1 fruit fly cellular context compared by ENCODE assay signal in genomic region chr3R:22668622-22669021, dm6.
TF ChIP-seq lines count a peak whose summit lies in the region.

No protein-coding gene starts in this region.

TF ChIP-seq in whole organism, embryonic, 481 proteins besides CTCF, POLR2A, EP300 and RAD21 (continued from another document and continues in another):
- TF ChIP-seq kni (GFP tag; optimal IDR thresholded peaks at IDR 0.05; lab: Kevin White, UChicago) (no peak), zfh1 (GFP tag; IDR thresholded peaks at IDR 0.05; lab: Robert Waterston, UW) (no peak), phol (tag; optimal IDR thresholded peaks at IDR 0.05; lab: Kevin White, UChicago) (peak; percentile 6), Hr3 (GFP tag; optimal IDR thresholded peaks at IDR 0.05; lab: Kevin White, UChicago) (peak; percentile 31), CG13624 (GFP tag; optimal IDR thresholded peaks at IDR 0.05; lab: Kevin White, UChicago) (no peak), Mes4 (GFP tag; optimal IDR thresholded peaks at IDR 0.05; lab: Kevin White, UChicago) (no peak), Lim3 (GFP tag; IDR thresholded peaks at IDR 0.05; lab: Robert Waterston, UW) (no peak), dm (GFP tag; optimal IDR thresholded peaks at IDR 0.05; lab: Kevin White, UChicago) (no peak), CG3065 (GFP tag; optimal IDR thresholded peaks at IDR 0.05; lab: Kevin White, UChicago) (no peak), Fer3 (tag; optimal IDR thresholded peaks at IDR 0.05; lab: Kevin White, UChicago) (peak; percentile 8), amos (GFP tag; IDR thresholded peaks at IDR 0.05; lab: Robert Waterston, UW; ENCODE audit: partially characterized antibody) (no peak), Xbp1 (GFP tag; optimal IDR thresholded peaks at IDR 0.05; lab: Kevin White, UChicago) (peak; percentile 37), Meics (GFP tag; optimal IDR thresholded peaks at IDR 0.05; lab: Kevin White, UChicago) (no peak), Taf1 (GFP tag; IDR thresholded peaks at IDR 0.05; lab: Robert Waterston, UW) (no peak), CG12391 (tag; optimal IDR thresholded peaks at IDR 0.05; lab: Kevin White, UChicago) (peak; percentile 32), CG16815 (GFP tag; optimal IDR thresholded peaks at IDR 0.05; lab: Kevin White, UChicago) (no peak), CG11085 (GFP tag; IDR thresholded peaks at IDR 0.05; lab: Robert Waterston, UW) (no peak), grn (GFP tag; optimal IDR thresholded peaks at IDR 0.05; lab: Kevin White, UChicago) (no peak), CG17385 (GFP tag; optimal IDR thresholded peaks at IDR 0.05; lab: Kevin White, UChicago) (peak; percentile 20), cas (GFP tag; IDR thresholded peaks at IDR 0.05; lab: Robert Waterston, UW) (no peak), Ets97D (GFP tag; optimal IDR thresholded peaks at IDR 0.05; lab: Kevin White, UChicago) (no peak), CG15073 (GFP tag; optimal IDR thresholded peaks at IDR 0.05; lab: Kevin White, UChicago) (no peak), Doc3 (GFP tag; IDR thresholded peaks at IDR 0.05; lab: Robert Waterston, UW; ENCODE audit: partially characterized antibody) (no peak), Atf-2 (GFP tag; optimal IDR thresholded peaks at IDR 0.05; lab: Kevin White, UChicago) (no peak), CG11560 (tag; IDR thresholded peaks at IDR 0.05; lab: Robert Waterston, UW) (no peak), pan (optimal IDR thresholded peaks at IDR 0.05; lab: Kevin White, UChicago) (no peak), pan (GFP tag; optimal IDR thresholded peaks at IDR 0.05 in 1 of 2, IDR thresholded peaks at IDR 0.05 in 1 of 2) (peak in 1 of 2 experiments; percentile 35), dpn (GFP tag; optimal IDR thresholded peaks at IDR 0.05; lab: Kevin White, UChicago) (peak in 1 of 2 experiments; percentile 28), Dp (GFP tag; optimal IDR thresholded peaks at IDR 0.05; lab: Kevin White, UChicago) (no peak), CG6175 (GFP tag; IDR thresholded peaks at IDR 0.05; lab: Robert Waterston, UW) (no peak), CG6689 (GFP tag; IDR thresholded peaks at IDR 0.05; lab: Robert Waterston, UW) (peak; percentile 37), Myb (GFP tag; optimal IDR thresholded peaks at IDR 0.05; lab: Kevin White, UChicago) (no peak), Drgx (GFP tag; IDR thresholded peaks at IDR 0.05; lab: Robert Waterston, UW) (peak; percentile 57), p53 (GFP tag; optimal IDR thresholded peaks at IDR 0.05; lab: Kevin White, UChicago) (no peak), sima (GFP tag; optimal IDR thresholded peaks at IDR 0.05; lab: Kevin White, UChicago) (no peak), CG10209 (GFP tag; optimal IDR thresholded peaks at IDR 0.05; lab: Kevin White, UChicago) (peak; percentile 3), Hmr (GFP tag; optimal IDR thresholded peaks at IDR 0.05; lab: Kevin White, UChicago) (no peak), CG31365 (tag; optimal IDR thresholded peaks at IDR 0.05; lab: Kevin White, UChicago) (no peak), CG9437 (GFP tag; optimal IDR thresholded peaks at IDR 0.05; lab: Kevin White, UChicago) (no peak), CG18599 (GFP tag; optimal IDR thresholded peaks at IDR 0.05; lab: Kevin White, UChicago) (no peak), CG12659 (GFP tag; optimal IDR thresholded peaks at IDR 0.05; lab: Kevin White, UChicago) (peak; percentile 11), HmgD (GFP tag; optimal IDR thresholded peaks at IDR 0.05; lab: Kevin White, UChicago) (no peak), Fer1 (GFP tag; optimal IDR thresholded peaks at IDR 0.05; lab: Kevin White, UChicago) (no peak), slbo (GFP tag; IDR thresholded peaks at IDR 0.05; lab: Robert Waterston, UW) (peak; percentile 82), CG12071 (GFP tag; optimal IDR thresholded peaks at IDR 0.05; lab: Kevin White, UChicago) (no peak), CG1603 (tag; optimal IDR thresholded peaks at IDR 0.05; lab: Kevin White, UChicago) (no peak), gro (GFP tag; optimal IDR thresholded peaks at IDR 0.05; lab: Kevin White, UChicago) (no peak), Dref (GFP tag; IDR thresholded peaks at IDR 0.05; lab: Robert Waterston, UW) (no peak), CG9876 (GFP tag; optimal IDR thresholded peaks at IDR 0.05; lab: Kevin White, UChicago) (no peak), cad (GFP tag; optimal IDR thresholded peaks at IDR 0.05; lab: Kevin White, UChicago) (no peak), maf-S (GFP tag; optimal IDR thresholded peaks at IDR 0.05; lab: Kevin White, UChicago) (no peak), CoRest (tag; optimal IDR thresholded peaks at IDR 0.05; lab: Kevin White, UChicago) (peak; percentile 23), CG12942 (GFP tag; optimal IDR thresholded peaks at IDR 0.05; lab: Kevin White, UChicago) (no peak), dmrt99B (tag; optimal IDR thresholded peaks at IDR 0.05; lab: Kevin White, UChicago) (no peak), Hr51 (GFP tag; optimal IDR thresholded peaks at IDR 0.05; lab: Kevin White, UChicago) (peak in 1 of 2 experiments; percentile 48), C15 (GFP tag; IDR thresholded peaks at IDR 0.05; lab: Robert Waterston, UW) (no peak), CG15479 (GFP tag; optimal IDR thresholded peaks at IDR 0.05; lab: Kevin White, UChicago) (no peak), nmo (GFP tag; optimal IDR thresholded peaks at IDR 0.05; lab: Kevin White, UChicago) (peak; percentile 36), HLH3B (GFP tag; IDR thresholded peaks at IDR 0.05; lab: Robert Waterston, UW) (no peak), nerfin-2 (GFP tag; IDR thresholded peaks at IDR 0.05; lab: Robert Waterston, UW; ENCODE audit: partially characterized antibody) (no peak), gem (tag; optimal IDR thresholded peaks at IDR 0.05; lab: Kevin White, UChicago) (peak; percentile 54), CG10462 (GFP tag; optimal IDR thresholded peaks at IDR 0.05; lab: Kevin White, UChicago) (no peak), HmgZ (tag; optimal IDR thresholded peaks at IDR 0.05; lab: Kevin White, UChicago) (no peak), pnt (GFP tag; optimal IDR thresholded peaks at IDR 0.05; lab: Kevin White, UChicago) (no peak), inv (GFP tag; IDR thresholded peaks at IDR 0.05; lab: Robert Waterston, UW; ENCODE audit: partially characterized antibody) (no peak), D19B (GFP tag; optimal IDR thresholded peaks at IDR 0.05; lab: Kevin White, UChicago) (no peak), CG14860 (GFP tag; IDR thresholded peaks at IDR 0.05; lab: Robert Waterston, UW; ENCODE audit: partially characterized antibody) (no peak), CG30403 (GFP tag; optimal IDR thresholded peaks at IDR 0.05; lab: Kevin White, UChicago) (peak; percentile 48), CG4730 (GFP tag; IDR thresholded peaks at IDR 0.05; lab: Robert Waterston, UW) (no peak), CG3726 (GFP tag; IDR thresholded peaks at IDR 0.05; lab: Robert Waterston, UW) (no peak), Asciz (GFP tag; optimal IDR thresholded peaks at IDR 0.05; lab: Kevin White, UChicago) (no peak), Xrp1 (GFP tag; IDR thresholded peaks at IDR 0.05; lab: Robert Waterston, UW) (peak; percentile 18; the same call in 1 of the 2 replicates), ase (GFP tag; IDR thresholded peaks at IDR 0.05; lab: Robert Waterston, UW) (peak; percentile 6; the same call in 1 of the 3 replicates), Mad (GFP tag; optimal IDR thresholded peaks at IDR 0.05; lab: Kevin White, UChicago) (no peak), dati (GFP tag; IDR thresholded peaks at IDR 0.05; lab: Robert Waterston, UW) (no peak), Mrtf (GFP tag; IDR thresholded peaks at IDR 0.05; lab: Robert Waterston, UW) (no peak), so (GFP tag; IDR thresholded peaks at IDR 0.05; lab: Robert Waterston, UW) (no peak), CG13287 (GFP tag; IDR thresholded peaks at IDR 0.05; lab: Robert Waterston, UW; ENCODE audit: partially characterized antibody) (no peak), gcm2 (GFP tag; optimal IDR thresholded peaks at IDR 0.05; lab: Kevin White, UChicago) (no peak), CG10321 (GFP tag; IDR thresholded peaks at IDR 0.05; lab: Robert Waterston, UW) (0 out of 2 replicates have a peak, but pooled peaks have one; percentile 4), prd (optimal IDR thresholded peaks at IDR 0.05; lab: Kevin White, UChicago) (no peak), prd (GFP tag; IDR thresholded peaks at IDR 0.05; lab: Robert Waterston, UW) (peak; percentile 61; the same call in 2 of the 3 replicates), vvl (GFP tag; IDR thresholded peaks at IDR 0.05; lab: Robert Waterston, UW) (peak; percentile 28; the same call in 1 of the 2 replicates), esg (GFP tag; conservative IDR thresholded peaks at IDR 0.05; lab: Robert Waterston, UW) (peak; percentile 59), YL-1 (GFP tag; optimal IDR thresholded peaks at IDR 0.05; lab: Kevin White, UChicago) (no peak), CG9932 (GFP tag; IDR thresholded peaks at IDR 0.05; lab: Robert Waterston, UW) (peak; percentile 54), CG18764 (GFP tag; optimal IDR thresholded peaks at IDR 0.05; lab: Kevin White, UChicago) (no peak), CG8924 (tag; optimal IDR thresholded peaks at IDR 0.05; lab: Kevin White, UChicago) (no peak), ara (GFP tag; IDR thresholded peaks at IDR 0.05; lab: Robert Waterston, UW) (no peak), peb (GFP tag; IDR thresholded peaks at IDR 0.05; lab: Robert Waterston, UW) (0 out of 2 replicates have a peak, but pooled peaks have one; percentile 9), kay (GFP tag; optimal IDR thresholded peaks at IDR 0.05; lab: Kevin White, UChicago) (no peak), Max (GFP tag; optimal IDR thresholded peaks at IDR 0.05; lab: Kevin White, UChicago) (no peak), lmd (GFP tag; IDR thresholded peaks at IDR 0.05; lab: Robert Waterston, UW) (peak; percentile 25; the same call in 1 of the 2 replicates), CG13424 (tag; optimal IDR thresholded peaks at IDR 0.05; lab: Kevin White, UChicago) (peak; percentile 7), CG3163 (GFP tag; optimal IDR thresholded peaks at IDR 0.05; lab: Kevin White, UChicago) (no peak), CG6683 (GFP tag; optimal IDR thresholded peaks at IDR 0.05; lab: Kevin White, UChicago) (no peak), Awh (GFP tag; IDR thresholded peaks at IDR 0.05; lab: Robert Waterston, UW) (no peak), Nf-YC (tag; optimal IDR thresholded peaks at IDR 0.05; lab: Kevin White, UChicago) (no peak), CG8089 (GFP tag; optimal IDR thresholded peaks at IDR 0.05; lab: Kevin White, UChicago) (no peak), Kr (GFP tag; optimal IDR thresholded peaks at IDR 0.05; lab: Kevin White, UChicago) (no peak), sug (tag; optimal IDR thresholded peaks at IDR 0.05; lab: Kevin White, UChicago) (no peak), CG2129 (GFP tag; IDR thresholded peaks at IDR 0.05; lab: Robert Waterston, UW; ENCODE audit: partially characterized antibody) (no peak), CG7786 (GFP tag; optimal IDR thresholded peaks at IDR 0.05; lab: Kevin White, UChicago) (no peak), B-H1 (GFP tag; IDR thresholded peaks at IDR 0.05; lab: Robert Waterston, UW) (peak; percentile 29; the same call in 1 of the 3 replicates), CG11504 (tag; optimal IDR thresholded peaks at IDR 0.05; lab: Kevin White, UChicago) (peak; percentile 32), CG12155 (GFP tag; optimal IDR thresholded peaks at IDR 0.05; lab: Kevin White, UChicago) (peak; percentile 22), Ssrp (tag; optimal IDR thresholded peaks at IDR 0.05; lab: Kevin White, UChicago) (no peak), chif (GFP tag; optimal IDR thresholded peaks at IDR 0.05; lab: Kevin White, UChicago) (no peak), CG15269 (tag; optimal IDR thresholded peaks at IDR 0.05; lab: Kevin White, UChicago) (peak; percentile 5), Bdp1 (GFP tag; optimal IDR thresholded peaks at IDR 0.05; lab: Kevin White, UChicago) (no peak), E2f1 (GFP tag; IDR thresholded peaks at IDR 0.05; lab: Robert Waterston, UW) (0 out of 2 replicates have a peak, but pooled peaks have one; percentile 22), lola (GFP tag; optimal IDR thresholded peaks at IDR 0.05; lab: Kevin White, UChicago) (no peak), PHDP (tag; optimal IDR thresholded peaks at IDR 0.05; lab: Kevin White, UChicago) (peak; percentile 9), stwl (tag; optimal IDR thresholded peaks at IDR 0.05; lab: Kevin White, UChicago) (no peak), CG2712 (tag; optimal IDR thresholded peaks at IDR 0.05; lab: Kevin White, UChicago) (peak; percentile 1), CG10366 (GFP tag; IDR thresholded peaks at IDR 0.05; lab: Robert Waterston, UW) (peak; percentile 65), jing (GFP tag; optimal IDR thresholded peaks at IDR 0.05; lab: Kevin White, UChicago) (no peak), tgo (GFP tag; IDR thresholded peaks at IDR 0.05; lab: Robert Waterston, UW) (peak; percentile 27; the same call in 1 of the 3 replicates), Adf1 (GFP tag; IDR thresholded peaks at IDR 0.05; lab: Robert Waterston, UW) (0 out of 2 replicates have a peak, but pooled peaks have one; percentile 13), ranshi (GFP tag; IDR thresholded peaks at IDR 0.05; lab: Robert Waterston, UW) (peak; percentile 42; the same call in 1 of the 2 replicates), Ravus (GFP tag; IDR thresholded peaks at IDR 0.05; lab: Robert Waterston, UW) (peak; percentile 1; the same call in 1 of the 2 replicates), salm (tag; optimal IDR thresholded peaks at IDR 0.05; lab: Kevin White, UChicago) (no peak), CG8281 (tag; optimal IDR thresholded peaks at IDR 0.05; lab: Kevin White, UChicago) (no peak), row (GFP tag; IDR thresholded peaks at IDR 0.05; lab: Robert Waterston, UW) (peak; percentile 69), sisA (GFP tag; IDR thresholded peaks at IDR 0.05; lab: Robert Waterston, UW) (peak; percentile 55), CG12236 (GFP tag; optimal IDR thresholded peaks at IDR 0.05; lab: Kevin White, UChicago) (no peak), sc (optimal IDR thresholded peaks at IDR 0.05; lab: Kevin White, UChicago) (no peak), sc (GFP tag; optimal IDR thresholded peaks at IDR 0.05; lab: Kevin White, UChicago) (peak; percentile 13), CG15601 (tag; optimal IDR thresholded peaks at IDR 0.05; lab: Kevin White, UChicago) (no peak), Nf-YB (GFP tag; optimal IDR thresholded peaks at IDR 0.05; lab: Kevin White, UChicago) (no peak), da (GFP tag; optimal IDR thresholded peaks at IDR 0.05; lab: Kevin White, UChicago) (no peak), CG17186 (GFP tag; optimal IDR thresholded peaks at IDR 0.05; lab: Kevin White, UChicago) (no peak), E2f2 (GFP tag; IDR thresholded peaks at IDR 0.05; lab: Robert Waterston, UW) (no peak), CG11696 (GFP tag; IDR thresholded peaks at IDR 0.05; lab: Robert Waterston, UW) (0 out of 2 replicates have a peak, but pooled peaks have one; percentile 12), CG18011 (GFP tag; optimal IDR thresholded peaks at IDR 0.05; lab: Kevin White, UChicago) (no peak)
